Worm (Caenorhabditis elegans): ENCODE results near the gene F46F3.3.

ce11 chrV:11621276-11621675 is 46.0 kb upstream of the F46F3.3 start:
- TF ChIP-seq fkh-4 (tag; optimal IDR thresholded peaks at IDR 0.05; ENCODE audit: borderline replicate concordance) (no peak), nhr-90 (tag; optimal IDR thresholded peaks at IDR 0.05; ENCODE audit: poor library complexity) (no peak), zag-1 (tag; optimal IDR thresholded peaks at IDR 0.05) (no peak), nhr-12 (tag; optimal IDR thresholded peaks at IDR 0.05) (no peak), blmp-1 (tag; optimal IDR thresholded peaks at IDR 0.05) (no peak), lir-3 (tag; optimal IDR thresholded peaks at IDR 0.05; ENCODE audit: poor library complexity) (no peak), nhr-237 (tag; optimal IDR thresholded peaks at IDR 0.05) (no peak), lsy-2 (tag; optimal IDR thresholded peaks at IDR 0.05) (no peak), lin-39 (tag; optimal IDR thresholded peaks at IDR 0.05) (no peak), unc-130 (tag; optimal IDR thresholded peaks at IDR 0.05) (no peak)
